Fruit fly (Drosophila melanogaster): ENCODE measurements around the gene CG16734.

The CG16734 gene

dm6 chr3R:9246879-9247621 lies 7.8 kb upstream of the CG16734 start:
- TF ChIP-seq CG8478 (optimal IDR thresholded peaks at IDR 0.05) (no peak), usp (GFP tag; optimal IDR thresholded peaks at IDR 0.05) (no peak), pan (optimal IDR thresholded peaks at IDR 0.05) (no peak), psq (optimal IDR thresholded peaks at IDR 0.05) (no peak), Dll (optimal IDR thresholded peaks at IDR 0.05) (no peak), EcR (GFP tag; optimal IDR thresholded peaks at IDR 0.05) (no peak)

- TF ChIP-seq EcR (GFP tag; optimal IDR thresholded peaks at IDR 0.05) (no peak), Dll (optimal IDR thresholded peaks at IDR 0.05) (no peak), usp (GFP tag; optimal IDR thresholded peaks at IDR 0.05) (no peak), psq (optimal IDR thresholded peaks at IDR 0.05) (no peak), pan (optimal IDR thresholded peaks at IDR 0.05) (no peak), CG8478 (optimal IDR thresholded peaks at IDR 0.05) (no peak)
These were observed 5.7 kb upstream of the CG16734 start for dm6 chr3R:9249025-9249735.

- TF ChIP-seq usp (GFP tag; optimal IDR thresholded peaks at IDR 0.05) (no peak), Dll (optimal IDR thresholded peaks at IDR 0.05) (no peak), pan (optimal IDR thresholded peaks at IDR 0.05) (no peak), psq (optimal IDR thresholded peaks at IDR 0.05) (no peak), EcR (GFP tag; optimal IDR thresholded peaks at IDR 0.05) (no peak), CG8478 (optimal IDR thresholded peaks at IDR 0.05) (no peak)
These were observed 5.2 kb upstream of the CG16734 start for dm6 chr3R:9249736-9250044.

dm6 chr3R:9250868-9251267 lies 4.0 kb upstream of the CG16734 start:
- TF ChIP-seq CG8478 (optimal IDR thresholded peaks at IDR 0.05) (no peak), pan (optimal IDR thresholded peaks at IDR 0.05) (no peak)

dm6 chr3R:9251543-9251942 lies 3.3 kb upstream of the CG16734 start, which contains the start of gene St2:
Gene St2 (plus strand): TSS chr3R:9251843.
- no peak for TF ChIP-seq usp (GFP tag; optimal IDR thresholded peaks at IDR 0.05)
- TF ChIP-seq EcR (GFP tag; optimal IDR thresholded peaks at IDR 0.05), result no peak
- TF ChIP-seq CG8478 (optimal IDR thresholded peaks at IDR 0.05), result no peak
- TF ChIP-seq psq (optimal IDR thresholded peaks at IDR 0.05), result no peak
- TF ChIP-seq pan (optimal IDR thresholded peaks at IDR 0.05), result no peak
- TF ChIP-seq Dll (optimal IDR thresholded peaks at IDR 0.05), result no peak

- TF ChIP-seq psq (optimal IDR thresholded peaks at IDR 0.05) (no peak), usp (GFP tag; optimal IDR thresholded peaks at IDR 0.05) (no peak), Dll (optimal IDR thresholded peaks at IDR 0.05) (no peak), EcR (GFP tag; optimal IDR thresholded peaks at IDR 0.05) (no peak), pan (optimal IDR thresholded peaks at IDR 0.05) (no peak), CG8478 (optimal IDR thresholded peaks at IDR 0.05) (no peak)
These were observed 2.8 kb downstream of the CG16734 start, which contains the start of gene CG16736 for dm6 chr3R:9257616-9258015. Gene CG16736 (minus strand): TSS chr3R:9257716.

dm6 chr3R:9258252-9259225 lies 3.7 kb downstream of the CG16734 start, which contains the start of the genes Ibf2 and Ibf1:
Gene Ibf2 (minus strand): TSS chr3R:9258501.
Gene Ibf1 (plus strand): TSS chr3R:9258964.
- no peak for TF ChIP-seq CG8478 (optimal IDR thresholded peaks at IDR 0.05)
- TF ChIP-seq pan (optimal IDR thresholded peaks at IDR 0.05), result no peak
- TF ChIP-seq EcR (GFP tag; optimal IDR thresholded peaks at IDR 0.05), result no peak
- no peak for TF ChIP-seq Dll (optimal IDR thresholded peaks at IDR 0.05)
- TF ChIP-seq usp (GFP tag; optimal IDR thresholded peaks at IDR 0.05), result no peak
- no peak for TF ChIP-seq psq (optimal IDR thresholded peaks at IDR 0.05)

dm6 chr3R:9260421-9260973 lies 5.6 kb downstream of the CG16734 start, which contains the start of gene ATP6AP2:
Gene ATP6AP2 (plus strand): TSS chr3R:9260638.
- no peak for TF ChIP-seq CG8478 (optimal IDR thresholded peaks at IDR 0.05)
- no peak for TF ChIP-seq usp (GFP tag; optimal IDR thresholded peaks at IDR 0.05)

dm6 chr3R:9264042-9264441 lies 9.2 kb downstream of the CG16734 start, which contains the start of gene sage:
Gene sage (minus strand): TSS chr3R:9264142.
- no peak for TF ChIP-seq usp (GFP tag; optimal IDR thresholded peaks at IDR 0.05)
- no peak for TF ChIP-seq pan (optimal IDR thresholded peaks at IDR 0.05)
- no peak for TF ChIP-seq Dll (optimal IDR thresholded peaks at IDR 0.05)
- no peak for TF ChIP-seq psq (optimal IDR thresholded peaks at IDR 0.05)
- TF ChIP-seq EcR (GFP tag; optimal IDR thresholded peaks at IDR 0.05), result no peak
- no peak for TF ChIP-seq CG8478 (optimal IDR thresholded peaks at IDR 0.05)

- no peak for TF ChIP-seq psq (optimal IDR thresholded peaks at IDR 0.05)
- no peak for TF ChIP-seq EcR (GFP tag; optimal IDR thresholded peaks at IDR 0.05)
- no peak for TF ChIP-seq pan (optimal IDR thresholded peaks at IDR 0.05)
- no peak for TF ChIP-seq usp (GFP tag; optimal IDR thresholded peaks at IDR 0.05)
- no peak for TF ChIP-seq Dll (optimal IDR thresholded peaks at IDR 0.05)
These were observed 11.9 kb downstream of the CG16734 start, which contains the start of the genes TrpRS and Vps16A for dm6 chr3R:9266765-9267164. Gene TrpRS (minus strand): TSS chr3R:9266904. Gene Vps16A (plus strand): TSS chr3R:9267019.

dm6 chr3R:9287710-9288109 lies 32.9 kb downstream of the CG16734 start:
- TF ChIP-seq usp (GFP tag; optimal IDR thresholded peaks at IDR 0.05), result no peak
- TF ChIP-seq pan (optimal IDR thresholded peaks at IDR 0.05), result no peak
- no peak for TF ChIP-seq EcR (GFP tag; optimal IDR thresholded peaks at IDR 0.05)
- no peak for TF ChIP-seq psq (optimal IDR thresholded peaks at IDR 0.05)
- no peak for TF ChIP-seq Dll (optimal IDR thresholded peaks at IDR 0.05)
- TF ChIP-seq CG8478 (optimal IDR thresholded peaks at IDR 0.05), result no peak

Measured in whole organism.